Worm (Caenorhabditis elegans): Measurements from ENCODE around the gene K10H10.13.

Gene K10H10.13

ce11 chrII:14494414-14494463 is 16.9 kb downstream of the K10H10.13 start, which contains the start of gene cysl-2:
cysl-2 (minus strand) TSS chrII:14494451.
- TF ChIP-seq M03D4.4 (tag; optimal IDR thresholded peaks at IDR 0.05), result no peak
- no peak for TF ChIP-seq ztf-11 (tag; optimal IDR thresholded peaks at IDR 0.05)
- TF ChIP-seq zip-8 (tag; optimal IDR thresholded peaks at IDR 0.05), result no peak
- TF ChIP-seq flh-1 (GFP tag; optimal IDR thresholded peaks at IDR 0.05), result no peak
- no peak for TF ChIP-seq snpc-4 (tag; optimal IDR thresholded peaks at IDR 0.05)
- TF ChIP-seq blmp-1 (tag; optimal IDR thresholded peaks at IDR 0.05), result no peak
- TF ChIP-seq sem-2 (GFP tag; optimal IDR thresholded peaks at IDR 0.05), result no peak
- no peak for TF ChIP-seq tbx-8 (GFP tag; optimal IDR thresholded peaks at IDR 0.05)
- no peak for TF ChIP-seq lin-13 (tag; optimal IDR thresholded peaks at IDR 0.05)
- no peak for TF ChIP-seq bed-3 (GFP tag; optimal IDR thresholded peaks at IDR 0.05)
- TF ChIP-seq elt-3 (tag; optimal IDR thresholded peaks at IDR 0.05), result no peak
- no peak for TF ChIP-seq ceh-83 (GFP tag; optimal IDR thresholded peaks at IDR 0.05)

- no peak for TF ChIP-seq pha-4 (tag; optimal IDR thresholded peaks at IDR 0.05)
- no peak for TF ChIP-seq M03D4.4 (tag; optimal IDR thresholded peaks at IDR 0.05)
- no peak for TF ChIP-seq nhr-2 (tag; optimal IDR thresholded peaks at IDR 0.05)
- TF ChIP-seq blmp-1 (tag; optimal IDR thresholded peaks at IDR 0.05), result no peak
- TF ChIP-seq unc-62 (GFP tag; optimal IDR thresholded peaks at IDR 0.05), result no peak
- no peak for TF ChIP-seq ceh-83 (GFP tag; optimal IDR thresholded peaks at IDR 0.05)
Observed at ce11 chrII:14494014-14494413, 17.1 kb downstream of the K10H10.13 start.

- TF ChIP-seq flh-1 (GFP tag; optimal IDR thresholded peaks at IDR 0.05) (no peak), sem-2 (GFP tag; optimal IDR thresholded peaks at IDR 0.05) (no peak), ceh-39 (tag; optimal IDR thresholded peaks at IDR 0.05) (no peak), snpc-4 (tag; optimal IDR thresholded peaks at IDR 0.05) (no peak), blmp-1 (tag; optimal IDR thresholded peaks at IDR 0.05) (no peak)
Observed at ce11 chrII:14492592-14493196, 18.4 kb downstream of the K10H10.13 start.

ce11 chrII:14489407-14489806 is 21.7 kb downstream of the K10H10.13 start, which contains the start of gene vnut-1:
vnut-1 (plus strand) TSS chrII:14489802.
- TF ChIP-seq blmp-1 (tag; optimal IDR thresholded peaks at IDR 0.05) (peak; percentile 58), ceh-39 (tag; optimal IDR thresholded peaks at IDR 0.05) (no peak)

ce11 chrII:14488661-14489060 is 22.4 kb downstream of the K10H10.13 start, which contains the start of gene usp-14:
usp-14 (minus strand) TSS chrII:14488688.
- TF ChIP-seq elt-1 (tag; optimal IDR thresholded peaks at IDR 0.05; ENCODE audit: borderline replicate concordance, insufficient read depth), result no peak
- TF ChIP-seq flh-1 (GFP tag; optimal IDR thresholded peaks at IDR 0.05), result no peak
- peak; percentile 41 for TF ChIP-seq lin-13 (tag; optimal IDR thresholded peaks at IDR 0.05)
- TF ChIP-seq unc-120 (tag; optimal IDR thresholded peaks at IDR 0.05; ENCODE audit: poor library complexity, severe bottlenecking), result peak; percentile 30

ce11 chrII:14483813-14484212 is 27.3 kb downstream of the K10H10.13 start:
- TF ChIP-seq ceh-39 (tag; optimal IDR thresholded peaks at IDR 0.05) (no peak), cnd-1 (tag; optimal IDR thresholded peaks at IDR 0.05) (no peak), unc-62 (GFP tag; optimal IDR thresholded peaks at IDR 0.05) (no peak), unc-120 (tag; optimal IDR thresholded peaks at IDR 0.05; ENCODE audit: poor library complexity, severe bottlenecking) (no peak), ztf-11 (tag; optimal IDR thresholded peaks at IDR 0.05) (no peak), ham-2 (GFP tag; optimal IDR thresholded peaks at IDR 0.05) (no peak), mep-1 (tag; optimal IDR thresholded peaks at IDR 0.05) (no peak), blmp-1 (tag; optimal IDR thresholded peaks at IDR 0.05) (no peak)

- no peak for TF ChIP-seq nhr-237 (tag; optimal IDR thresholded peaks at IDR 0.05)
- no peak for TF ChIP-seq cnd-1 (tag; optimal IDR thresholded peaks at IDR 0.05)
- TF ChIP-seq unc-62 (GFP tag; optimal IDR thresholded peaks at IDR 0.05), result peak; percentile 1
- TF ChIP-seq sem-2 (GFP tag; optimal IDR thresholded peaks at IDR 0.05), result no peak
- peak; percentile 38 for TF ChIP-seq zip-8 (tag; optimal IDR thresholded peaks at IDR 0.05)
- no peak for TF ChIP-seq snpc-4 (tag; optimal IDR thresholded peaks at IDR 0.05)
Observed at ce11 chrII:14480772-14481171, 30.3 kb downstream of the K10H10.13 start.

- TF ChIP-seq mep-1 (tag; optimal IDR thresholded peaks at IDR 0.05) (peak; percentile 34), ces-1 (GFP tag; optimal IDR thresholded peaks at IDR 0.05) (no peak)
Observed at ce11 chrII:14479583-14480245, 31.4 kb downstream of the K10H10.13 start, which contains the start of gene C13B4.1. C13B4.1 (minus strand) TSS chrII:14479633.
